Fruit fly (Drosophila melanogaster) whole organism: ENCODE results near the gene CG13640.

Experiments used
- CG8478 ChIP-seq: fragments of >200 bp; optimal IDR thresholded peaks from 2 replicates; lab custom pipeline; 2018; ENCODE audit warnings: inconsistent platforms
- Dll ChIP-seq: fragments of >200 bp; optimal IDR thresholded peaks from 2 replicates; lab custom pipeline; 2017
- pan ChIP-seq: fragments of >200 bp; optimal IDR thresholded peaks from 2 replicates; lab custom pipeline; 2017

- no peak for TF ChIP-seq CG8478 (lab: Kevin White, UChicago)
- no peak for TF ChIP-seq Dll (lab: Kevin White, UChicago)
- no peak for TF ChIP-seq pan (lab: Kevin White, UChicago)
Measured at dm6 chr3R:24910097-24910496, 48.1 kb upstream of the CG13640 start.
